Worm (Caenorhabditis elegans) whole organism, L2 larva: ENCODE measurements around the gene R10E9.3.

ENCODE experiments used
- C34F6.9 ChIP-seq: fragments of 150-350 bp; optimal IDR thresholded peaks from 2 replicates; lab custom pipeline; 2014; ENCODE audit warnings: missing biosample characterization, missing genetic modification characterization
- F13H6.1 ChIP-seq: sonication (generic microtip); optimal IDR thresholded peaks from 2 replicates; lab custom pipeline; 2016; ENCODE audit warnings: missing genetic modification characterization, missing compliant biosample characterization
- R02D3.7 ChIP-seq: fragments of 150-350 bp; optimal IDR thresholded peaks from 2 replicates; lab custom pipeline; 2014; ENCODE audit warnings: missing biosample characterization, missing genetic modification characterization
- Y55F3AM.14 ChIP-seq: fragments of 200-800 bp; sonication (Bioruptor generic); optimal IDR thresholded peaks from 2 replicates; lab custom pipeline; 2018; ENCODE audit warnings: mild to moderate bottlenecking, missing genetic modification characterization, missing compliant biosample characterization
- alr-1 ChIP-seq: fragments of 150-350 bp; optimal IDR thresholded peaks from 2 replicates; lab custom pipeline; 2014; ENCODE audit warnings: missing biosample characterization, missing genetic modification characterization
- aly-2 ChIP-seq: fragments of 150-350 bp; optimal IDR thresholded peaks from 2 replicates; lab custom pipeline; 2014; ENCODE audit warnings: missing biosample characterization, missing genetic modification characterization
- ama-1 ChIP-seq: fragments of 150-350 bp; optimal IDR thresholded peaks from 2 replicates; lab custom pipeline; 2018; ENCODE audit warnings: inconsistent platforms
- blmp-1 ChIP-seq: sonication (generic microtip); optimal IDR thresholded peaks from 2 replicates; lab custom pipeline; 2017; ENCODE audit warnings: missing genetic modification characterization, mild to moderate bottlenecking, missing compliant biosample characterization, antibody characterized with exemption, moderate library complexity; ENCODE audit not compliant: insufficient read depth
- ceh-16 ChIP-seq: fragments of 150-350 bp; optimal IDR thresholded peaks from 2 replicates; lab custom pipeline; 2014; ENCODE audit warnings: missing biosample characterization, missing genetic modification characterization
- ceh-82 ChIP-seq: fragments of 150-350 bp; optimal IDR thresholded peaks from 2 replicates; lab custom pipeline; 2014; ENCODE audit warnings: missing biosample characterization, missing genetic modification characterization
- crh-2 ChIP-seq: sonication (generic microtip); optimal IDR thresholded peaks from 2 replicates; lab custom pipeline; 2017; ENCODE audit warnings: missing biosample characterization, missing genetic modification characterization
- egl-27 ChIP-seq: sonication (generic microtip); optimal IDR thresholded peaks from 3 replicates; lab custom pipeline; 2017; ENCODE audit warnings: missing biosample characterization, missing genetic modification reagents, missing genetic modification characterization
- elt-3 ChIP-seq: sonication (generic microtip); optimal IDR thresholded peaks from 2 replicates; lab custom pipeline; 2017; ENCODE audit warnings: missing biosample characterization, missing genetic modification characterization
- fos-1 ChIP-seq: fragments of 150-350 bp; optimal IDR thresholded peaks from 2 replicates; lab custom pipeline; 2014; ENCODE audit warnings: missing biosample characterization, missing genetic modification characterization
- gmeb-1 ChIP-seq: fragments of 150-350 bp; optimal IDR thresholded peaks from 2 replicates; lab custom pipeline; 2014; ENCODE audit warnings: missing biosample characterization, missing genetic modification characterization
- lin-11 ChIP-seq: fragments of 150-350 bp; sonication (generic microtip); optimal IDR thresholded peaks from 2 replicates; lab custom pipeline; 2014; ENCODE audit warnings: missing biosample characterization, missing genetic modification characterization, inconsistent platforms, mixed read lengths
- lin-13 ChIP-seq: fragments of 150-350 bp; optimal IDR thresholded peaks from 2 replicates; lab custom pipeline; 2014; ENCODE audit warnings: missing biosample characterization, missing genetic modification reagents, missing genetic modification characterization
- lin-39 ChIP-seq: fragments of 150-350 bp; optimal IDR thresholded peaks from 2 replicates; lab custom pipeline; 2014; ENCODE audit warnings: missing biosample characterization, missing genetic modification reagents, missing genetic modification characterization
- lsy-2 ChIP-seq, 2 experiments: fragments of 150-350 bp in 1 of 2; sonication (generic microtip) in 1 of 2; optimal IDR thresholded peaks; 2 replicates each; lab custom pipeline; 2014 to 2017; ENCODE audit warnings: missing biosample characterization in 2 of 2, missing genetic modification characterization in 2 of 2
- mab-5 ChIP-seq: fragments of 150-350 bp; optimal IDR thresholded peaks from 2 replicates; lab custom pipeline; 2014; ENCODE audit warnings: missing biosample characterization, missing genetic modification characterization
- mbf-1 ChIP-seq: sonication (generic microtip); optimal IDR thresholded peaks from 2 replicates; lab custom pipeline; 2017; ENCODE audit warnings: missing biosample characterization, missing genetic modification characterization
- nhr-10 ChIP-seq: sonication (generic microtip); optimal IDR thresholded peaks from 2 replicates; lab custom pipeline; 2017; ENCODE audit warnings: missing biosample characterization, missing genetic modification characterization
- nhr-11 ChIP-seq: fragments of 150-350 bp; optimal IDR thresholded peaks from 2 replicates; lab custom pipeline; 2014; ENCODE audit warnings: missing biosample characterization, missing genetic modification characterization
- nhr-129 ChIP-seq: fragments of 150-350 bp; optimal IDR thresholded peaks from 2 replicates; lab custom pipeline; 2014; ENCODE audit warnings: missing biosample characterization, missing genetic modification characterization
- nhr-21 ChIP-seq: fragments of 150-350 bp; optimal IDR thresholded peaks from 2 replicates; lab custom pipeline; 2014; ENCODE audit warnings: missing biosample characterization, missing genetic modification characterization
- nhr-23 ChIP-seq: fragments of 150-350 bp; optimal IDR thresholded peaks from 2 replicates; lab custom pipeline; 2014; ENCODE audit warnings: missing biosample characterization, missing genetic modification reagents, missing genetic modification characterization
- nhr-237 ChIP-seq: fragments of 150-350 bp; optimal IDR thresholded peaks from 2 replicates; lab custom pipeline; 2014; ENCODE audit warnings: missing biosample characterization, missing genetic modification characterization
- nhr-25 ChIP-seq: fragments of 150-350 bp; sonication (generic microtip); optimal IDR thresholded peaks from 3 replicates; lab custom pipeline; 2014; ENCODE audit warnings: missing biosample characterization, missing genetic modification characterization
- nhr-6 ChIP-seq: fragments of 150-350 bp; optimal IDR thresholded peaks from 2 replicates; lab custom pipeline; 2014; ENCODE audit warnings: missing biosample characterization, missing genetic modification characterization
- sem-4 ChIP-seq: fragments of 150-350 bp; optimal IDR thresholded peaks from 2 replicates; lab custom pipeline; 2014; ENCODE audit warnings: missing biosample characterization, missing genetic modification reagents, missing genetic modification characterization
- skn-1 ChIP-seq: sonication (generic microtip); optimal IDR thresholded peaks from 2 replicates; lab custom pipeline; 2017; ENCODE audit warnings: missing biosample characterization, missing genetic modification characterization
- sma-3 ChIP-seq: sonication (generic microtip); optimal IDR thresholded peaks from 2 replicates; lab custom pipeline; 2016; ENCODE audit warnings: missing genetic modification reagents, missing genetic modification characterization, missing compliant biosample characterization
- sma-9 ChIP-seq, 2 experiments: fragments of 150-350 bp in 1 of 2; sonication (generic microtip) in 1 of 2; optimal IDR thresholded peaks; 2 replicates each; lab custom pipeline; 2014 to 2016; ENCODE audit warnings: missing genetic modification characterization in 2 of 2, mild to moderate bottlenecking in 1 of 2, missing biosample characterization in 1 of 2, missing compliant biosample characterization in 1 of 2, missing genetic modification reagents in 1 of 2, moderate library complexity in 1 of 2
- snpc-4 ChIP-seq: fragments of 150-350 bp; optimal IDR thresholded peaks from 2 replicates; lab custom pipeline; 2014; ENCODE audit warnings: missing biosample characterization, missing genetic modification characterization
- unc-55 ChIP-seq: fragments of 150-350 bp; sonication (generic microtip); optimal IDR thresholded peaks from 3 replicates; lab custom pipeline; 2014; ENCODE audit warnings: missing biosample characterization, missing genetic modification reagents, missing genetic modification characterization
- unc-62 ChIP-seq: fragments of 150-350 bp; optimal IDR thresholded peaks from 2 replicates; lab custom pipeline; 2014; ENCODE audit warnings: missing biosample characterization, missing genetic modification reagents, missing genetic modification characterization
- zag-1 ChIP-seq: fragments of 150-350 bp; optimal IDR thresholded peaks from 2 replicates; lab custom pipeline; 2014; ENCODE audit warnings: missing biosample characterization, missing genetic modification characterization
- ztf-1 ChIP-seq: fragments of 200-800 bp; sonication (Bioruptor generic); conservative IDR thresholded peaks from 2 replicates; pipeline ENCODE4 v1.3.6; 2022; ENCODE audit warnings: missing genetic modification characterization, missing compliant biosample characterization
- ztf-4 ChIP-seq: fragments of 150-350 bp; optimal IDR thresholded peaks from 2 replicates; lab custom pipeline; 2014; ENCODE audit warnings: missing biosample characterization, missing genetic modification characterization

R10E9.3 gene

ce11 chrIII:3959987-3960386 is at the start of gene R10E9.3:
R10E9.3 (plus strand) TSS chrIII:3960221.
- TF ChIP-seq nhr-21 (tag; lab: Kevin White, UChicago) (no peak), fos-1 (tag; lab: Kevin White, UChicago) (peak; percentile 46), F13H6.1 (no peak)
- TF ChIP-seq, all 48 proteins: peak for 1

ce11 chrIII:3914049-3914448 is 46.0 kb upstream of the R10E9.3 start, which contains the start of gene pat-3:
pat-3 (minus strand) TSS chrIII:3914149.
- TF ChIP-seq aly-2 (tag; lab: Kevin White, UChicago) (no peak), sma-3 (GFP tag; lab: Kevin White, UChicago) (no peak), nhr-129 (tag; lab: Kevin White, UChicago) (no peak), ceh-16 (tag; lab: Kevin White, UChicago) (no peak), snpc-4 (tag; lab: Kevin White, UChicago) (no peak), ztf-1 (GFP tag; lab: Robert Waterston, UW) (no peak), lin-11 (no peak), nhr-25 (tag; lab: Kevin White, UChicago) (no peak), lsy-2 (tag; optimal IDR thresholded peaks at IDR 0.05; lab: Kevin White, UChicago) (no peak), nhr-21 (tag; lab: Kevin White, UChicago) (no peak), mab-5 (tag; lab: Kevin White, UChicago) (no peak), zag-1 (tag; lab: Kevin White, UChicago) (no peak), C34F6.9 (tag; lab: Kevin White, UChicago) (no peak), nhr-237 (no peak), nhr-10 (no peak)

- TF ChIP-seq sem-4 (tag; lab: Kevin White, UChicago) (no peak), lin-39 (tag; lab: Kevin White, UChicago) (no peak), R02D3.7 (tag; lab: Kevin White, UChicago) (no peak), egl-27 (tag; lab: Kevin White, UChicago) (no peak), ama-1 (no peak), lsy-2 (tag; optimal IDR thresholded peaks at IDR 0.05; lab: Kevin White, UChicago) (peak in 1 of 2 experiments; percentile 4), nhr-237 (no peak), nhr-6 (tag; lab: Kevin White, UChicago) (no peak), F13H6.1 (peak; percentile 29), alr-1 (tag; lab: Kevin White, UChicago) (no peak), mab-5 (tag; lab: Kevin White, UChicago) (no peak), ceh-16 (tag; lab: Kevin White, UChicago) (no peak), ztf-4 (tag; lab: Kevin White, UChicago) (no peak), sma-9 (GFP tag; optimal IDR thresholded peaks at IDR 0.05; lab: Kevin White, UChicago) (peak; percentile 19), sma-9 (tag; optimal IDR thresholded peaks at IDR 0.05; lab: Kevin White, UChicago) (no peak), Y55F3AM.14 (GFP tag; lab: Kevin White, UChicago) (no peak), skn-1 (no peak), nhr-11 (tag; lab: Kevin White, UChicago) (no peak), mbf-1 (no peak), nhr-23 (tag; lab: Kevin White, UChicago) (no peak), C34F6.9 (tag; lab: Kevin White, UChicago) (peak; percentile 33), ceh-82 (tag; lab: Kevin White, UChicago) (no peak), blmp-1 (tag; lab: Kevin White, UChicago) (no peak), nhr-10 (no peak), nhr-129 (tag; lab: Kevin White, UChicago) (peak; percentile 63), unc-55 (peak; percentile 5)
Observed at ce11 chrIII:3914836-3915235, 45.2 kb upstream of the R10E9.3 start.

ce11 chrIII:3915705-3916104 is 44.3 kb upstream of the R10E9.3 start:
- TF ChIP-seq snpc-4 (tag; lab: Kevin White, UChicago) (no peak), nhr-129 (tag; lab: Kevin White, UChicago) (peak; percentile 47), sma-9 (GFP tag; optimal IDR thresholded peaks at IDR 0.05; lab: Kevin White, UChicago) (peak; percentile 18), sma-9 (tag; optimal IDR thresholded peaks at IDR 0.05; lab: Kevin White, UChicago) (no peak), egl-27 (tag; lab: Kevin White, UChicago) (no peak)

- TF ChIP-seq unc-55 (peak; percentile 72), mbf-1 (no peak), gmeb-1 (tag; lab: Kevin White, UChicago) (peak; percentile 80), ceh-82 (tag; lab: Kevin White, UChicago) (no peak), mab-5 (tag; lab: Kevin White, UChicago) (peak; percentile 34), fos-1 (tag; lab: Kevin White, UChicago) (peak; percentile 47), ztf-4 (tag; lab: Kevin White, UChicago) (peak; percentile 55), sma-9 (GFP tag; optimal IDR thresholded peaks at IDR 0.05; lab: Kevin White, UChicago) (peak; percentile 71), sma-9 (tag; optimal IDR thresholded peaks at IDR 0.05; lab: Kevin White, UChicago) (no peak), nhr-129 (tag; lab: Kevin White, UChicago) (peak; percentile 62), lin-13 (GFP tag; lab: Kevin White, UChicago) (peak; percentile 49), F13H6.1 (peak; percentile 55), lin-11 (peak; percentile 84), crh-2 (tag; lab: Kevin White, UChicago) (peak; percentile 49), sem-4 (tag; lab: Kevin White, UChicago) (peak; percentile 41), lsy-2 (tag; optimal IDR thresholded peaks at IDR 0.05; lab: Kevin White, UChicago) (peak; percentile 3 to 68), sma-3 (GFP tag; lab: Kevin White, UChicago) (peak; percentile 48), snpc-4 (tag; lab: Kevin White, UChicago) (peak; percentile 2), zag-1 (tag; lab: Kevin White, UChicago) (no peak), unc-62 (GFP tag; lab: Kevin White, UChicago) (no peak), elt-3 (no peak), aly-2 (tag; lab: Kevin White, UChicago) (no peak), nhr-25 (tag; lab: Kevin White, UChicago) (peak; percentile 14), alr-1 (tag; lab: Kevin White, UChicago) (no peak), C34F6.9 (tag; lab: Kevin White, UChicago) (peak; percentile 69), skn-1 (peak; percentile 62)
Observed at ce11 chrIII:3916624-3917023, 43.4 kb upstream of the R10E9.3 start, which contains the start of gene ccdc-47. ccdc-47 (plus strand) TSS chrIII:3916967.
